Worm (Caenorhabditis elegans): Measurements from ENCODE around the gene Y45F3A.4.

The Y45F3A.4 gene

DNA sequence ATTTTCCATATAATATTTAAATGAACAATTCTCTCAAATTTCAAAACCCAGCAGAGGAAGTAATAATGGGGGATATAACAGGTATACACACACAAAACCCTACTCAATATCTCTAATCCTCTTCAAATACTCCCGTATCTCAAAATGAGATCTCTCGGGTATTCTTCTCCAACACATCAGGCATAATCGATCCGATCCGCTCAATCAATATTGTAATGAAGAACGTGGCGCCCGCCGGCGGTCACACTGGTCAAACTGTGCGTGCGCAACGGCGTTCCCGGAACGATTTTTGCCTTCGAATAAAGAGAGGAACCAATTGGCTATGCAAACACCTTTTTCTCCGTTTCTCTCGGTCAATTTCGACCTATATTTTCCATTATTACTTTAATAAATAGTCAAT is 12.7 kb downstream of the Y45F3A.4 start:
- TF ChIP-seq lin-13 (GFP tag; optimal IDR thresholded peaks at IDR 0.05) (no peak), C34F6.9 (tag; optimal IDR thresholded peaks at IDR 0.05) (peak; percentile 16)

ce11 chrIII:10561904-10562303 is 13.3 kb downstream of the Y45F3A.4 start, which contains the start of gene Y45F3A.1:
Y45F3A.1 (minus strand) TSS chrIII:10561915.
- TF ChIP-seq unc-62 (GFP tag; optimal IDR thresholded peaks at IDR 0.05) (no peak), ama-1 (optimal IDR thresholded peaks at IDR 0.05) (no peak), mbf-1 (tag; optimal IDR thresholded peaks at IDR 0.05) (no peak), nhr-77 (tag; optimal IDR thresholded peaks at IDR 0.05) (no peak), lin-11 (tag; optimal IDR thresholded peaks at IDR 0.05) (no peak), R02D3.7 (tag; optimal IDR thresholded peaks at IDR 0.05) (no peak), ceh-82 (tag; optimal IDR thresholded peaks at IDR 0.05) (no peak), nhr-12 (tag; optimal IDR thresholded peaks at IDR 0.05) (no peak)

- no peak for TF ChIP-seq nhr-11 (tag; optimal IDR thresholded peaks at IDR 0.05)
- TF ChIP-seq nhr-129 (tag; optimal IDR thresholded peaks at IDR 0.05): no peak
- TF ChIP-seq zag-1 (tag; optimal IDR thresholded peaks at IDR 0.05): no peak
- no peak for TF ChIP-seq alr-1 (tag; optimal IDR thresholded peaks at IDR 0.05)
- TF ChIP-seq C34F6.9 (tag; optimal IDR thresholded peaks at IDR 0.05): no peak
- TF ChIP-seq nhr-23 (tag; optimal IDR thresholded peaks at IDR 0.05): no peak
Measured at ce11 chrIII:10560296-10560695, 14.9 kb downstream of the Y45F3A.4 start, which contains the start of gene rab-30. rab-30 (plus strand) TSS chrIII:10560596.

DNA sequence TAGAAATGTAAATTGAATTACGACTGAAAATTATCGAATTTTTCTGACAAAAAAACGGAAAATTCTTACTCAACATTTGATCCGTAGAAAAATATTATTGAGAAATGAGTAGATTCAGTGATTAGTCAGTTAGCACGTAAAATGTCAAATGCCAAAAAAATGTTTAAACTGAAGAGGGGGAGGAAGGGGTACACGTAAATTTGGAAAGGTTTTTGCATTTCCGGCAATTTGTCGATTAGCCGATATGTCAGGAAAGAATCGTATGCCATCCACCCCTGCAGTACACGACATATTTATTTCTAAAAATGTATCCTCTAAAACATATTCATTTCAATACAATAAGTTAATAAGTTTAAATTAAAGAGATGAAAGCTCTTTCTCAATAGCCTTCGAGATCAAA is 17.3 kb downstream of the Y45F3A.4 start, which contains the start of gene T21C12.4:
Gene T21C12.4, minus strand, starts transcription at position 101 of the 400 bp plus-strand sequence.
- TF ChIP-seq nhr-12 (tag; optimal IDR thresholded peaks at IDR 0.05): no peak

- no peak for TF ChIP-seq ztf-4 (tag; optimal IDR thresholded peaks at IDR 0.05)
- no peak for TF ChIP-seq zag-1 (tag; optimal IDR thresholded peaks at IDR 0.05)
- no peak for TF ChIP-seq unc-55 (GFP tag; optimal IDR thresholded peaks at IDR 0.05)
- TF ChIP-seq lin-39 (tag; optimal IDR thresholded peaks at IDR 0.05): no peak
- TF ChIP-seq unc-62 (GFP tag; optimal IDR thresholded peaks at IDR 0.05): no peak
- TF ChIP-seq nhr-129 (tag; optimal IDR thresholded peaks at IDR 0.05): no peak
- no peak for TF ChIP-seq aly-2 (tag; optimal IDR thresholded peaks at IDR 0.05)
- TF ChIP-seq nhr-6 (tag; optimal IDR thresholded peaks at IDR 0.05): no peak
- TF ChIP-seq Y55F3AM.14 (GFP tag; optimal IDR thresholded peaks at IDR 0.05): no peak
- no peak for TF ChIP-seq gmeb-1 (tag; optimal IDR thresholded peaks at IDR 0.05)
- no peak for TF ChIP-seq nhr-21 (tag; optimal IDR thresholded peaks at IDR 0.05)
- no peak for TF ChIP-seq mab-5 (tag; optimal IDR thresholded peaks at IDR 0.05)
- no peak for TF ChIP-seq alr-1 (tag; optimal IDR thresholded peaks at IDR 0.05)
- TF ChIP-seq lin-13 (GFP tag; optimal IDR thresholded peaks at IDR 0.05): no peak
- no peak for TF ChIP-seq fos-1 (tag; optimal IDR thresholded peaks at IDR 0.05)
- TF ChIP-seq nhr-25 (tag; optimal IDR thresholded peaks at IDR 0.05): no peak
- TF ChIP-seq skn-1 (tag; optimal IDR thresholded peaks at IDR 0.05): no peak
- TF ChIP-seq ama-1 (optimal IDR thresholded peaks at IDR 0.05): no peak
- TF ChIP-seq sem-4 (tag; optimal IDR thresholded peaks at IDR 0.05): no peak
- no peak for TF ChIP-seq F13H6.1 (tag; optimal IDR thresholded peaks at IDR 0.05)
Measured at ce11 chrIII:10552929-10553328, 22.3 kb downstream of the Y45F3A.4 start, which contains the start of gene T21C12.8. T21C12.8 (minus strand) TSS chrIII:10553029.

- no peak for TF ChIP-seq nhr-237 (tag; optimal IDR thresholded peaks at IDR 0.05)
- no peak for TF ChIP-seq sma-3 (GFP tag; optimal IDR thresholded peaks at IDR 0.05)
- TF ChIP-seq C34F6.9 (tag; optimal IDR thresholded peaks at IDR 0.05): no peak
- TF ChIP-seq fos-1 (tag; optimal IDR thresholded peaks at IDR 0.05): no peak
- TF ChIP-seq nhr-25 (tag; optimal IDR thresholded peaks at IDR 0.05): no peak
- no peak for TF ChIP-seq sma-9 (GFP tag; optimal IDR thresholded peaks at IDR 0.05)
- TF ChIP-seq sma-9 (tag; optimal IDR thresholded peaks at IDR 0.05): no peak
- TF ChIP-seq ztf-1 (GFP tag; conservative IDR thresholded peaks at IDR 0.05): no peak
- no peak for TF ChIP-seq ceh-82 (tag; optimal IDR thresholded peaks at IDR 0.05)
- no peak for TF ChIP-seq crh-2 (tag; optimal IDR thresholded peaks at IDR 0.05)
- no peak for TF ChIP-seq F13H6.1 (tag; optimal IDR thresholded peaks at IDR 0.05)
- TF ChIP-seq R02D3.7 (tag; optimal IDR thresholded peaks at IDR 0.05): no peak
- no peak for TF ChIP-seq mbf-1 (tag; optimal IDR thresholded peaks at IDR 0.05)
- TF ChIP-seq lin-39 (tag; optimal IDR thresholded peaks at IDR 0.05): no peak
- no peak for TF ChIP-seq ceh-16 (tag; optimal IDR thresholded peaks at IDR 0.05)
- no peak for TF ChIP-seq zag-1 (tag; optimal IDR thresholded peaks at IDR 0.05)
- TF ChIP-seq nhr-21 (tag; optimal IDR thresholded peaks at IDR 0.05): no peak
- TF ChIP-seq Y55F3AM.14 (GFP tag; optimal IDR thresholded peaks at IDR 0.05): no peak
- no peak for TF ChIP-seq unc-55 (GFP tag; optimal IDR thresholded peaks at IDR 0.05)
Measured at ce11 chrIII:10538757-10539213, 36.4 kb downstream of the Y45F3A.4 start, which contains the start of gene nlp-68. nlp-68 (minus strand) TSS chrIII:10539163.
